Fruit fly (Drosophila melanogaster) whole organism, embryonic: ENCODE data around the gene CG33284.

ENCODE experiments used
- B-H1 ChIP-seq: fragments of 200-800 bp; sonication (Bioruptor generic); IDR thresholded peaks from 3 replicates; pipeline ENCODE4 v1.3.6; 2022; ENCODE audit warnings: missing biosample characterization, missing genetic modification characterization
- CG10654 ChIP-seq: fragments of 200-800 bp; sonication (Bioruptor generic); optimal IDR thresholded peaks from 2 replicates; lab custom pipeline; 2016; ENCODE audit warnings: missing biosample characterization, missing genetic modification characterization
- CG11093 ChIP-seq: fragments of 200-800 bp; sonication (Bioruptor generic); IDR thresholded peaks from 3 replicates; pipeline ENCODE4 v1.3.6; 2022; ENCODE audit warnings: missing biosample characterization, missing genetic modification characterization
- CG11723 ChIP-seq: fragments of 200-800 bp; sonication (Bioruptor generic); optimal IDR thresholded peaks from 2 replicates; lab custom pipeline; 2017; ENCODE audit warnings: missing biosample characterization, mild to moderate bottlenecking, missing genetic modification characterization
- CG12236 ChIP-seq: fragments of 200-800 bp; sonication (Bioruptor generic); optimal IDR thresholded peaks from 2 replicates; lab custom pipeline; 2016; ENCODE audit warnings: missing biosample characterization, missing genetic modification characterization
- CG12299 ChIP-seq: fragments of 200-800 bp; sonication (Bioruptor generic); optimal IDR thresholded peaks from 2 replicates; lab custom pipeline; 2018; ENCODE audit warnings: missing biosample characterization, mild to moderate bottlenecking, missing genetic modification characterization
- CG14667 ChIP-seq: fragments of 200-800 bp; sonication (Bioruptor generic); IDR thresholded peaks from 2 replicates; pipeline ENCODE4 v1.3.6; 2022; ENCODE audit warnings: missing biosample characterization, missing genetic modification characterization
- CG1602 ChIP-seq: fragments of 200-800 bp; sonication (Bioruptor generic); optimal IDR thresholded peaks from 3 replicates; lab custom pipeline; 2016; ENCODE audit warnings: missing biosample characterization, missing genetic modification characterization
- CG16779 ChIP-seq: fragments of 200-800 bp; sonication (Bioruptor generic); IDR thresholded peaks from 2 replicates; pipeline ENCODE4 v1.3.6; 2022; ENCODE audit warnings: missing biosample characterization, missing genetic modification characterization
- CG17328 ChIP-seq: fragments of 200-800 bp; sonication (Bioruptor generic); IDR thresholded peaks from 2 replicates; pipeline ENCODE4 v1.3.6; 2022; ENCODE audit warnings: missing biosample characterization, missing genetic modification characterization
- CG17361 ChIP-seq: fragments of 200-800 bp; sonication (Bioruptor generic); IDR thresholded peaks from 3 replicates; pipeline ENCODE4 v1.3.6; 2022; ENCODE audit warnings: missing biosample characterization, missing genetic modification characterization
- CG17385 ChIP-seq: fragments of 200-800 bp; sonication (Bioruptor generic); optimal IDR thresholded peaks from 3 replicates; lab custom pipeline; 2018; ENCODE audit warnings: missing biosample characterization, mild to moderate bottlenecking, missing genetic modification characterization
- CG17568 ChIP-seq: fragments of 200-800 bp; sonication (Bioruptor generic); optimal IDR thresholded peaks from 2 replicates; lab custom pipeline; 2018; ENCODE audit warnings: missing biosample characterization, mild to moderate bottlenecking, missing genetic modification characterization, moderate library complexity
- CG17912 ChIP-seq: fragments of 200-800 bp; sonication (Bioruptor generic); optimal IDR thresholded peaks from 2 replicates; lab custom pipeline; 2018; ENCODE audit warnings: missing biosample characterization, mild to moderate bottlenecking, missing genetic modification characterization
- CG2889 ChIP-seq: fragments of 200-800 bp; sonication (Bioruptor generic); IDR thresholded peaks from 3 replicates; pipeline ENCODE4 v1.3.6; 2022; ENCODE audit warnings: missing biosample characterization, missing genetic modification characterization
- CG30403 ChIP-seq: fragments of 200-800 bp; sonication (Bioruptor generic); optimal IDR thresholded peaks from 3 replicates; lab custom pipeline; 2016; ENCODE audit warnings: missing biosample characterization, missing genetic modification characterization
- CG30431 ChIP-seq: fragments of 200-800 bp; sonication (Bioruptor generic); optimal IDR thresholded peaks from 2 replicates; lab custom pipeline; 2017; ENCODE audit warnings: missing biosample characterization, missing genetic modification characterization
- CG5180 ChIP-seq: fragments of 200-800 bp; sonication (Bioruptor generic); optimal IDR thresholded peaks from 3 replicates; lab custom pipeline; 2017; ENCODE audit warnings: missing biosample characterization, missing genetic modification characterization, mild to moderate bottlenecking, moderate library complexity, missing genetic modification reagents
- CG6254 ChIP-seq: fragments of 200-800 bp; sonication (Bioruptor generic); optimal IDR thresholded peaks from 3 replicates; lab custom pipeline; 2017; ENCODE audit warnings: mild to moderate bottlenecking, missing biosample characterization, missing genetic modification reagents, missing genetic modification characterization
- D ChIP-seq, 2 experiments: fragments of 200-800 bp in 1 of 2; fragments of >200 bp in 1 of 2; sonication (Bioruptor generic) in 1 of 2; optimal IDR thresholded peaks; 2 replicates in 1 of 2; 3 replicates in 1 of 2; lab custom pipeline; 2017; ENCODE audit warnings: mild to moderate bottlenecking in 1 of 2, missing biosample characterization in 1 of 2, missing genetic modification characterization in 1 of 2, missing genetic modification reagents in 1 of 2
- D19A ChIP-seq: fragments of 200-800 bp; optimal IDR thresholded peaks from 3 replicates; lab custom pipeline; 2019; ENCODE audit warnings: missing biosample characterization, mild to moderate bottlenecking, missing genetic modification characterization, moderate library complexity
- Dfd ChIP-seq, 2 experiments: fragments of >200 bp; optimal IDR thresholded peaks; 2 replicates each; lab custom pipeline; 2017; ENCODE audit warnings: missing biosample characterization in 2 of 2, missing genetic modification characterization in 2 of 2
- Elba2 ChIP-seq: fragments of 200-800 bp; sonication (Bioruptor generic); optimal IDR thresholded peaks from 3 replicates; lab custom pipeline; 2016; ENCODE audit warnings: missing biosample characterization, missing genetic modification characterization
- Ets97D ChIP-seq: fragments of 200-800 bp; sonication (Bioruptor generic); optimal IDR thresholded peaks from 3 replicates; lab custom pipeline; 2016; ENCODE audit warnings: missing biosample characterization, missing genetic modification characterization
- NC2α ChIP-seq: fragments of 200-800 bp; sonication (Bioruptor generic); optimal IDR thresholded peaks from 2 replicates; lab custom pipeline; 2016; ENCODE audit warnings: missing biosample characterization, missing genetic modification characterization
- Nf-YA ChIP-seq: fragments of 200-800 bp; sonication (Bioruptor generic); IDR thresholded peaks from 2 replicates; pipeline ENCODE4 v1.3.6; 2022; ENCODE audit warnings: missing biosample characterization, missing genetic modification characterization
- NfI ChIP-seq: fragments of 200-800 bp; sonication (Bioruptor generic); optimal IDR thresholded peaks from 3 replicates; lab custom pipeline; 2018; ENCODE audit warnings: missing biosample characterization, mild to moderate bottlenecking, missing genetic modification characterization, moderate library complexity
- TFAM ChIP-seq: fragments of 200-800 bp; sonication (Bioruptor generic); optimal IDR thresholded peaks from 2 replicates; lab custom pipeline; 2017; ENCODE audit warnings: missing biosample characterization, missing genetic modification characterization, inconsistent platforms
- ash1 ChIP-seq: fragments of 200-800 bp; sonication (Bioruptor generic); optimal IDR thresholded peaks from 2 replicates; lab custom pipeline; 2018; ENCODE audit warnings: missing biosample characterization, mild to moderate bottlenecking, missing genetic modification characterization
- az2 ChIP-seq: fragments of 200-800 bp; sonication (Bioruptor generic); optimal IDR thresholded peaks from 3 replicates; lab custom pipeline; 2016; ENCODE audit warnings: missing biosample characterization, missing genetic modification characterization
- bcd ChIP-seq: fragments of 200-800 bp; sonication (Bioruptor generic); optimal IDR thresholded peaks from 2 replicates; lab custom pipeline; 2017; ENCODE audit warnings: missing biosample characterization, mild to moderate bottlenecking, missing genetic modification characterization
- bigmax ChIP-seq: fragments of 200-800 bp; sonication (Bioruptor generic); optimal IDR thresholded peaks from 2 replicates; lab custom pipeline; 2018; ENCODE audit warnings: missing biosample characterization, mild to moderate bottlenecking, missing genetic modification characterization
- cad ChIP-seq: fragments of >200 bp; optimal IDR thresholded peaks from 2 replicates; lab custom pipeline; 2017; ENCODE audit warnings: missing biosample characterization, missing genetic modification characterization
- cato ChIP-seq: fragments of 200-800 bp; sonication (Bioruptor generic); optimal IDR thresholded peaks from 2 replicates; lab custom pipeline; 2016; ENCODE audit warnings: missing biosample characterization, missing genetic modification characterization, borderline replicate concordance
- chn ChIP-seq: fragments of 200-800 bp; sonication (Bioruptor generic); optimal IDR thresholded peaks from 2 replicates; lab custom pipeline; 2016; ENCODE audit warnings: missing biosample characterization, missing genetic modification characterization
- ems ChIP-seq: fragments of 200-800 bp; sonication (Bioruptor generic); optimal IDR thresholded peaks from 3 replicates; lab custom pipeline; 2016; ENCODE audit warnings: missing biosample characterization, missing genetic modification characterization
- esg ChIP-seq: fragments of 200-800 bp; sonication (Bioruptor generic); conservative IDR thresholded peaks from 2 replicates; pipeline ENCODE4 v1.3.6; 2022; ENCODE audit warnings: missing biosample characterization, missing genetic modification characterization
- eve ChIP-seq, 2 experiments: fragments of >200 bp; optimal IDR thresholded peaks; 2 replicates each; lab custom pipeline; 2017; ENCODE audit warnings: missing biosample characterization in 2 of 2, missing genetic modification characterization in 2 of 2
- ftz-f1 ChIP-seq: fragments of 200-800 bp; sonication (Bioruptor generic); optimal IDR thresholded peaks from 2 replicates; lab custom pipeline; 2016; ENCODE audit warnings: missing biosample characterization, missing genetic modification characterization
- gem ChIP-seq: fragments of 200-800 bp; sonication (Bioruptor generic); optimal IDR thresholded peaks from 2 replicates; lab custom pipeline; 2019; ENCODE audit warnings: missing biosample characterization, mild to moderate bottlenecking, missing genetic modification characterization, moderate library complexity
- gfzf ChIP-seq: fragments of 200-800 bp; sonication (Bioruptor generic); optimal IDR thresholded peaks from 2 replicates; lab custom pipeline; 2016; ENCODE audit warnings: missing biosample characterization, mild to moderate bottlenecking, missing genetic modification characterization, moderate library complexity
- mirr ChIP-seq: fragments of 200-800 bp; sonication (Bioruptor generic); optimal IDR thresholded peaks from 3 replicates; lab custom pipeline; 2018; ENCODE audit warnings: missing biosample characterization, mild to moderate bottlenecking, missing genetic modification characterization
- org-1 ChIP-seq: fragments of 200-800 bp; sonication (Bioruptor generic); optimal IDR thresholded peaks from 2 replicates; lab custom pipeline; 2017; ENCODE audit warnings: missing biosample characterization, missing genetic modification characterization
- sd ChIP-seq: fragments of 200-800 bp; sonication (Bioruptor generic); optimal IDR thresholded peaks from 3 replicates; lab custom pipeline; 2018; ENCODE audit warnings: missing biosample characterization, mild to moderate bottlenecking, missing genetic modification characterization, moderate library complexity
- seq ChIP-seq: fragments of 200-800 bp; sonication (Bioruptor generic); IDR thresholded peaks from 2 replicates; pipeline ENCODE4 v1.3.6; 2022; ENCODE audit warnings: missing biosample characterization, missing genetic modification characterization
- tap ChIP-seq: fragments of 200-800 bp; optimal IDR thresholded peaks from 3 replicates; lab custom pipeline; 2019; ENCODE audit warnings: missing biosample characterization, mild to moderate bottlenecking, missing genetic modification characterization, moderate library complexity
- toy ChIP-seq: fragments of 200-800 bp; sonication (Bioruptor generic); IDR thresholded peaks from 2 replicates; pipeline ENCODE4 v1.3.6; 2022; ENCODE audit warnings: missing biosample characterization, missing genetic modification characterization
- unc-4 ChIP-seq: fragments of 200-800 bp; sonication (Bioruptor generic); IDR thresholded peaks from 2 replicates; pipeline ENCODE4 v1.3.6; 2022; ENCODE audit warnings: missing biosample characterization, missing genetic modification characterization; ENCODE audit not compliant: partially characterized antibody
- usp ChIP-seq: fragments of >200 bp; optimal IDR thresholded peaks from 2 replicates; lab custom pipeline; 2017; ENCODE audit warnings: missing biosample characterization, missing genetic modification characterization
- vvl ChIP-seq: fragments of 200-800 bp; sonication (Bioruptor generic); IDR thresholded peaks from 2 replicates; pipeline ENCODE4 v1.3.6; 2022; ENCODE audit warnings: missing biosample characterization, missing genetic modification characterization
- wek ChIP-seq: fragments of 200-800 bp; sonication (Bioruptor generic); optimal IDR thresholded peaks from 3 replicates; lab custom pipeline; 2018; ENCODE audit warnings: missing biosample characterization, mild to moderate bottlenecking, missing genetic modification characterization, moderate library complexity

CG33284 gene

DNA sequence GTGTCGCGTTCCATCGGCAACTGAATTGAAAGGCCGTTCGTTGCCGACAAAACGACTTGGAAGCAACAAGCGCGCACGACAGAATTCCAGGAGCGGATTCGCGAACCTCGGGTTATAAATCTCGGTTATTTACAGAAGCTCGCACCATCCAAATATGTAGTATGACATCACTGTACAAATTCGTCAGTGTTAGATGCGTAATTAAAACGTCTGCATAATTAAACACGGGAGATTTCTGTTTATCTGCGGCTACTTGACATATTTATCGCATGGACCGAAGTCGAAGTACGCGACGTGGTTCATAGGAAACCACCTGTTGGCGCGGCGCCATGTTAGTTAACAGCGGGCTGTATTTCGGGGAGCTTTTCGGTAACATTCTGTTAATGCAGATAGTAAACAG lies 48.4 kb downstream of the CG33284 start, which contains the start of gene Ac78C (continued):
- TF ChIP-seq CG12299 (tag; lab: Kevin White, UChicago) (peak; percentile 87), B-H1 (GFP tag; lab: Robert Waterston, UW) (peak; percentile 67), tap (peak; percentile 76), CG17361 (GFP tag; lab: Robert Waterston, UW) (peak; percentile 57; the same call in 1 of the 3 replicates), bigmax (GFP tag; lab: Kevin White, UChicago) (peak; percentile 1), az2 (GFP tag; lab: Kevin White, UChicago) (peak; percentile 66), CG10654 (GFP tag; lab: Kevin White, UChicago) (peak; percentile 75), bcd (GFP tag; lab: Kevin White, UChicago) (peak; percentile 79), Elba2 (GFP tag; lab: Kevin White, UChicago) (no peak), NfI (peak; percentile 93), esg (GFP tag; lab: Robert Waterston, UW) (peak; percentile 71), CG6254 (GFP tag; lab: Kevin White, UChicago) (peak; percentile 42), mirr (GFP tag; lab: Kevin White, UChicago) (peak; percentile 98), cato (GFP tag; lab: Kevin White, UChicago) (peak; percentile 42), wek (GFP tag; lab: Kevin White, UChicago) (peak; percentile 77), usp (GFP tag; lab: Kevin White, UChicago) (no peak), cad (GFP tag; lab: Kevin White, UChicago) (no peak), Dfd (GFP tag; optimal IDR thresholded peaks at IDR 0.05; lab: Kevin White, UChicago) (no peak), seq (GFP tag; lab: Robert Waterston, UW) (peak; percentile 87), Ets97D (peak; percentile 69), toy (GFP tag; lab: Robert Waterston, UW) (peak; percentile 85), CG17912 (GFP tag; lab: Kevin White, UChicago) (peak; percentile 84), CG16779 (GFP tag; lab: Robert Waterston, UW) (peak; percentile 93), CG2889 (peak; percentile 72), ash1 (GFP tag; lab: Kevin White, UChicago) (peak; percentile 87), CG17385 (GFP tag; lab: Kevin White, UChicago) (peak; percentile 71), CG12236 (GFP tag; lab: Kevin White, UChicago) (peak; percentile 11), sd (tag; lab: Kevin White, UChicago) (peak; percentile 80), CG1602 (peak; percentile 31), CG11093 (GFP tag; lab: Robert Waterston, UW) (peak; percentile 66; the same call in 2 of the 3 replicates), D19A (tag; lab: Kevin White, UChicago) (no peak), CG30403 (GFP tag; lab: Kevin White, UChicago) (peak; percentile 68), CG5180 (GFP tag; lab: Kevin White, UChicago) (peak; percentile 93), ems (GFP tag; lab: Kevin White, UChicago) (peak; percentile 85), eve (GFP tag; optimal IDR thresholded peaks at IDR 0.05; lab: Kevin White, UChicago) (no peak), CG30431 (peak; percentile 54), Nf-YA (GFP tag; lab: Robert Waterston, UW) (peak; percentile 85), gfzf (no peak), CG11723 (peak; percentile 64), CG14667 (GFP tag; lab: Robert Waterston, UW) (peak; percentile 68), ftz-f1 (GFP tag; lab: Kevin White, UChicago) (peak; percentile 36), CG17568 (GFP tag; lab: Kevin White, UChicago) (peak; percentile 84), D (optimal IDR thresholded peaks at IDR 0.05; lab: Kevin White, UChicago) (no peak), D (GFP tag; optimal IDR thresholded peaks at IDR 0.05; lab: Kevin White, UChicago) (peak; percentile 33), org-1 (peak; percentile 80), unc-4 (GFP tag; lab: Robert Waterston, UW) (no peak), TFAM (GFP tag; lab: Kevin White, UChicago) (peak; percentile 4), NC2α (GFP tag; lab: Kevin White, UChicago) (peak; percentile 30), gem (tag; lab: Kevin White, UChicago) (peak; percentile 83), CG17328 (GFP tag; lab: Robert Waterston, UW) (peak; percentile 72), vvl (peak; percentile 95), chn (GFP tag; lab: Kevin White, UChicago) (peak; percentile 69)
